Worm (Caenorhabditis elegans): ENCODE measurements around the gene R13A5.10.

R13A5.10 gene

DNA sequence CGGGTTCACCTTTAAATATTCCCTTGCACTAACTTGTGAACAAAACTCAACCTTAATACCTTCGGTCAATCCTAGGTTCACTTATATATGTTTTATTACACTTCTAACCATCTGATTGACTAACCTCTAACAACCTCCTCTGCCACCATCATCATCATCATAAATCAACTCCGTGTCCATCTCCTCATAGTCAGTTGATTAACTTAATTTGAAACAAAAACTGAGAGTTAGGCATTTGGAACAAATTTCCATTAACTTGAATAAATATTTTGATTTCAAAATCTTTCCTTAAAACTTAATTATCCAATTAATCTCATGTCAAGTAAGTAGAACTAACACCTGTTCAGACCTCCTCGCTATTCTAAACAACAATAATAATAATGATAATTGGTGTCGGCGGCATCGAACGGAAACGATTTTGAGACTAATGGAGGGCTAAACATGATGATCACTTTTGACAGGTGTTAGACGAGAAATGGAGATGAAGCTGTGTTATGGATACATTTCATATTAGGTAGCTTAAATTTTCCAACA lies 29.0 kb downstream of the R13A5.10 start:
- TF ChIP-seq nhr-6 (tag; optimal IDR thresholded peaks at IDR 0.05): no peak
- no peak for TF ChIP-seq mab-5 (tag; optimal IDR thresholded peaks at IDR 0.05)
- no peak for TF ChIP-seq zag-1 (tag; optimal IDR thresholded peaks at IDR 0.05)
- TF ChIP-seq mbf-1 (tag; optimal IDR thresholded peaks at IDR 0.05): no peak
- no peak for TF ChIP-seq crh-2 (tag; optimal IDR thresholded peaks at IDR 0.05)
- TF ChIP-seq nhr-11 (tag; optimal IDR thresholded peaks at IDR 0.05): no peak
- TF ChIP-seq dmd-4 (tag; optimal IDR thresholded peaks at IDR 0.05): no peak
- TF ChIP-seq nhr-77 (tag; optimal IDR thresholded peaks at IDR 0.05): no peak
- no peak for TF ChIP-seq nhr-25 (tag; optimal IDR thresholded peaks at IDR 0.05)

DNA sequence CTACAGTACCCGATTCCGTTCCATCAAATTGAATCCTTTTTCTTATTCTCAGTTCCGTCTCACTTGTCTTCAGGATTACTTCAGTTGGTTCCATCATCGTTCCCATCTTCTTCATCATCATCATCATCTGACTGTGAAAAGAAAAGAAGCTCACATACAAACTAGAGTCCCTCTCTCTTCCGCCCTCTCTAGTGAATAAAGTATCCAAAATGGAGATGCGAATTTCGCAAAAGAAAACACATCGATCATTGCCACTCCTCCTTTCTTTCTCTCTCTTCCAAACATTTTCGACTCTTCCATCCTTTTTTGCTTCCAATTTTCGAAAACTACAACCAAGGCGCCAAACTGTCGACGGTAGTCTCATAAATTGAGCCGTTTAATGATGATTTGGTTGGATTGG lies 29.9 kb downstream of the R13A5.10 start:
- no peak for TF ChIP-seq zag-1 (tag; optimal IDR thresholded peaks at IDR 0.05)
- TF ChIP-seq ceh-16 (tag; optimal IDR thresholded peaks at IDR 0.05): no peak
- TF ChIP-seq nhr-11 (tag; optimal IDR thresholded peaks at IDR 0.05): no peak
- peak; percentile 69 for TF ChIP-seq mab-5 (tag; optimal IDR thresholded peaks at IDR 0.05)
- peak; percentile 81 for TF ChIP-seq unc-55 (GFP tag; optimal IDR thresholded peaks at IDR 0.05)
- TF ChIP-seq lsy-2 (tag; optimal IDR thresholded peaks at IDR 0.05): peak; percentile 10 to 54
- no peak for TF ChIP-seq fos-1 (tag; optimal IDR thresholded peaks at IDR 0.05)

DNA sequence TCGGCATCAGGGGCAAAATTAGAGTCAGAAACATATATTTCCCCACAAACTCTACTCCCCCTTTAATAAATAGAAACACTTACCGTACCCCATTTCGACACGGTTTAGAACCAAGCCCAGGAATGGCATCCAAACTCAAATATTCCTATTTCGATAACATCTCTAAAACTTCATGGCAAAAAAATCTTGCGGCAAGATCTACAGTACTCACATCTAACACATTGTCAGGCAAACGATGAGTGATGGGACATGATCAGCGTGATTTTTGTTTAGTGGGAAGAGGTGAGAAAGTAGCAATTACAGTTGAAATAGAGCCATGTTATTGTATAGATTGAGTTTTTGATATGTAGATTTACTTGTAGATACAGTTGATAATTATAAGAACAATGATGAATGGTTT lies 31.8 kb downstream of the R13A5.10 start:
- peak; percentile 94 for TF ChIP-seq ceh-16 (tag; optimal IDR thresholded peaks at IDR 0.05)
- no peak for TF ChIP-seq nhr-129 (tag; optimal IDR thresholded peaks at IDR 0.05)
- TF ChIP-seq Y55F3AM.14 (GFP tag; optimal IDR thresholded peaks at IDR 0.05): no peak
- peak in 1 of 2 experiments; percentile 15 for TF ChIP-seq lsy-2 (tag; optimal IDR thresholded peaks at IDR 0.05)
- no peak for TF ChIP-seq ZK546.5 (tag; optimal IDR thresholded peaks at IDR 0.05)

DNA sequence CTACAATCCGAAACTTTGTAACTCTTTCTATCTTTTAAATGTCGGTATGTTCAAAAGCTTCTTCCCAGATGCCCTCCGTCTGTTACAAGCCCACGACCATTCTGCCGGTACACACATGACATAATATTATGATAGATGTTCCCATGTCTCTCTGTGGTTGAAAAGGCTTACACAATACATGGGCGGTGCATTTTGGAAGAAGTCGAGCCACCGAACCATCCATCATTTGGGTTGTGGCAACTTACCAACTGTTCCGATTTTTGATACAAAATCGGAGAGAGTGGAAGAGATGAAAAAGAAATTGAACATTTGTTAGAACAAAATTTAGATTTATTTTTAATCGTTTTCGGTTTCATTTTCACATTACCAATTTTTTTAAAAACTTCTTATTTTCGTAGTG lies 33.8 kb downstream of the R13A5.10 start:
- TF ChIP-seq lsy-2 (tag; optimal IDR thresholded peaks at IDR 0.05) (peak in 1 of 2 experiments; percentile 44), ceh-82 (tag; optimal IDR thresholded peaks at IDR 0.05) (no peak), F13H6.1 (tag; optimal IDR thresholded peaks at IDR 0.05) (peak; percentile 50), ZK546.5 (tag; optimal IDR thresholded peaks at IDR 0.05) (no peak), ztf-1 (GFP tag; conservative IDR thresholded peaks at IDR 0.05) (no peak), mab-5 (tag; optimal IDR thresholded peaks at IDR 0.05) (peak; percentile 74), sem-4 (tag; optimal IDR thresholded peaks at IDR 0.05) (peak; percentile 1), unc-55 (GFP tag; optimal IDR thresholded peaks at IDR 0.05) (peak; percentile 12)

DNA sequence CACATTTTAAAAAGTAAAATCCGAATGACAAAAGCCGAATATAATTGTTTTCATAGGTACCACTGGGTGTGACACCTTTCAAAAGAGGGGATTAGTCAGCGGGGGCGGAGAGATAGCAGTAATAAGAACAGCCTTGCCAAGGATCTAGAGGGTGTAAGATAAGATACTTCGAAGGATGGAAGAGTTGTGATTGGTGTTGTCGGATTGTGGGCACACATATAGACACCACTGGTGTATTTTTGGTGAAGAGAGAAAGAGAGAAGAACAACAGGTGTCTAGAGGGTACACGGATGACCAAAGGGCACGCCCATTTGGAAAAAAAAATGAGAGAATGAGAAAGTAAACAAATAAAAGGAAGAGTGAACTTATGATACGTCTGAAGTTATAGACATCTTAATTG lies 37.6 kb downstream of the R13A5.10 start:
- no peak for TF ChIP-seq ama-1 (optimal IDR thresholded peaks at IDR 0.05)

DNA sequence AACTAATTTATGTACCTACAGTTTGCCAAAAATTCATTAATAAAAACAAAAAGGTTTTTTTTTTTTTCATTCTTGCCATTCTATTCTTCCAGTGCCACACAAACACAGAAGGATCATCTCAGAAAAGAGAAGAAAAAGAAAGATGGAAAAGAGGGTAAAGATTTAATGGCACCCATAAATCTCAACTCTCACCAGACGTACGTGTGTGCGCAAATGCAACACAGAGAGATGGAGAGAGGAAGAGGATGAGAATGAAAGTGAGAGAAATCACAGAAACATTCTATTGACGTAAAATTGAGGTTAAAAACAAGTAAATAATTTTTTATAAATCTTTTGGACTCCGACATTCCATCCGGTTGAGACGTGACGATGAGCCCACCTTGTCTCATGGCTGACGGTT lies 38.6 kb downstream of the R13A5.10 start:
- no peak for TF ChIP-seq dmd-4 (tag; optimal IDR thresholded peaks at IDR 0.05)
- peak; percentile 87 for TF ChIP-seq mab-5 (tag; optimal IDR thresholded peaks at IDR 0.05)
- no peak for TF ChIP-seq ceh-82 (tag; optimal IDR thresholded peaks at IDR 0.05)
- peak; percentile 22 for TF ChIP-seq nhr-129 (tag; optimal IDR thresholded peaks at IDR 0.05)
- TF ChIP-seq sma-9 (GFP tag; optimal IDR thresholded peaks at IDR 0.05): no peak
- TF ChIP-seq sma-9 (tag; optimal IDR thresholded peaks at IDR 0.05): no peak
- TF ChIP-seq crh-2 (tag; optimal IDR thresholded peaks at IDR 0.05): peak; percentile 19
- TF ChIP-seq zag-1 (tag; optimal IDR thresholded peaks at IDR 0.05): no peak
- TF ChIP-seq lsy-2 (tag; optimal IDR thresholded peaks at IDR 0.05): peak in 1 of 2 experiments; percentile 52
- no peak for TF ChIP-seq ama-1 (optimal IDR thresholded peaks at IDR 0.05)
- peak; percentile 62 for TF ChIP-seq unc-55 (GFP tag; optimal IDR thresholded peaks at IDR 0.05)
- peak; percentile 51 for TF ChIP-seq C34F6.9 (tag; optimal IDR thresholded peaks at IDR 0.05)
- no peak for TF ChIP-seq sma-3 (GFP tag; optimal IDR thresholded peaks at IDR 0.05)
- TF ChIP-seq gmeb-1 (tag; optimal IDR thresholded peaks at IDR 0.05): no peak
- TF ChIP-seq blmp-1 (tag; optimal IDR thresholded peaks at IDR 0.05; ENCODE audit: insufficient read depth): peak; percentile 4
- TF ChIP-seq egl-27 (tag; optimal IDR thresholded peaks at IDR 0.05): no peak
- no peak for TF ChIP-seq ztf-4 (tag; optimal IDR thresholded peaks at IDR 0.05)
- no peak for TF ChIP-seq nhr-10 (tag; optimal IDR thresholded peaks at IDR 0.05)
- no peak for TF ChIP-seq ztf-11 (tag; optimal IDR thresholded peaks at IDR 0.05)
